Comparison of ENCODE assay signal across 1 fruit fly cellular context in the genomic region with DNA sequence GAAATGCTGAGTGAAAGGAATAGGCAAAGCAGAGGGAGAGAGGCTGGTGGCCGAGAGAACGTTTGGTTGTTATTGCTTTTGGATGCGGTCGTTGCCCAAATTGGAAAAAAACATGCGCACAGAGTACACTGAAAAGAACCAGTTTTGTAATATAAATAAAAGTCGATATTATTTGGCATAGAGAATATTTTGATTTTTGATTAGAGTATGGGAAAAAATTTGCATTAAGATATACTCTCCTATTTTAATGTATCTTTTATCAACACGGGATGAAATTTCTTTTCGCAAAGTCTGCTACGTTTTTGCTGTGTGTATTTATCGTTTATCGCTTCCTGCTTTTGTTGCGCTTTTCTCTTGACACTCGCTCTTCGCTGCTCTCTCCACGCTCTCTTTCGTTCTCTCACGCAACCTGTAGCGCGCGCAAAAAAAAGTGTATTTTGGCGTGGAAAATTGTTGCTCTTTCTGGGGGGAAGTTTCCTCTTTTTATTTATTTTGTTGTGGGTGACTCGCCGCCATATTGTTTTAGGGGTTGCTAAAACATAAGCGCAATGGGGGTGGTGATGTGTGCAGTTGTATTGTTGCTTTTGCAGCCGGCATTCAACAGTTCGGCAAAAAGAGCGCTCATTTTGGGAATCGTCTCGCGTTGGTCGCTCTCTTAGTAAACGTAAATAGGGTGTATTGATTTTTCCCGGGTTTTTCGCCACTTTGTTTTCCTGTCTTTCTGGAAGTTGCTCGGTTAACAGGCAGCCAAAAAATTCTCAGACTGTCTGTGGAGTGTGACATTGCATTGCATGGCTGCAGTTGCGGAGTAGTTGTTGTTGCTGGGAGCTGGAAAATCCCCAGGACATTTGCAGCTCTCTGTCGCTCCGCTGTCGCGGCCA.
TF ChIP-seq lines count a peak whose summit lies in the region.

No protein-coding gene starts in this region.

TF ChIP-seq in whole organism, embryonic, 481 proteins besides CTCF, POLR2A, EP300 and RAD21 (continued from another document):
- no peak for TF ChIP-seq hb (GFP tag; IDR thresholded peaks at IDR 0.05; lab: Robert Waterston, UW; ENCODE audit: partially characterized antibody)
- TF ChIP-seq CG15479 (GFP tag; optimal IDR thresholded peaks at IDR 0.05; lab: Kevin White, UChicago): peak; percentile 73
- peak; percentile 72 for TF ChIP-seq wek (GFP tag; optimal IDR thresholded peaks at IDR 0.05; lab: Kevin White, UChicago)
- no peak for TF ChIP-seq Abd-B (GFP tag; optimal IDR thresholded peaks at IDR 0.05; lab: Kevin White, UChicago)
- TF ChIP-seq Ssrp (tag; optimal IDR thresholded peaks at IDR 0.05; lab: Kevin White, UChicago): peak; percentile 97
- peak; percentile 90 for TF ChIP-seq toy (GFP tag; IDR thresholded peaks at IDR 0.05; lab: Robert Waterston, UW)
- peak; percentile 99 for TF ChIP-seq CG17359 (tag; optimal IDR thresholded peaks at IDR 0.05; lab: Kevin White, UChicago)
- peak; percentile 87 for TF ChIP-seq CG9437 (GFP tag; optimal IDR thresholded peaks at IDR 0.05; lab: Kevin White, UChicago)
- peak; percentile 96 for TF ChIP-seq CG18764 (GFP tag; optimal IDR thresholded peaks at IDR 0.05; lab: Kevin White, UChicago)
- peak; percentile 99 for TF ChIP-seq ci (GFP tag; IDR thresholded peaks at IDR 0.05; lab: Robert Waterston, UW)
- peak; percentile 80 for TF ChIP-seq grn (GFP tag; optimal IDR thresholded peaks at IDR 0.05; lab: Kevin White, UChicago)
- peak; percentile 17; the same call in 1 of the 4 replicates for TF ChIP-seq Dll (GFP tag; IDR thresholded peaks at IDR 0.05; lab: Robert Waterston, UW; ENCODE audit: partially characterized antibody)
- TF ChIP-seq HmgZ (tag; optimal IDR thresholded peaks at IDR 0.05; lab: Kevin White, UChicago): peak; percentile 97
- TF ChIP-seq dm (GFP tag; optimal IDR thresholded peaks at IDR 0.05; lab: Kevin White, UChicago): peak; percentile 87
- TF ChIP-seq CG13624 (GFP tag; optimal IDR thresholded peaks at IDR 0.05; lab: Kevin White, UChicago): peak; percentile 97
- peak; percentile 98 for TF ChIP-seq Asciz (GFP tag; optimal IDR thresholded peaks at IDR 0.05; lab: Kevin White, UChicago)
- peak; percentile 78; the same call in 1 of the 2 replicates for TF ChIP-seq MBD-R2 (GFP tag; IDR thresholded peaks at IDR 0.05; lab: Robert Waterston, UW)
- peak; percentile 96 for TF ChIP-seq CG3281 (GFP tag; optimal IDR thresholded peaks at IDR 0.05; lab: Kevin White, UChicago)
- TF ChIP-seq CG9817 (tag; optimal IDR thresholded peaks at IDR 0.05; lab: Kevin White, UChicago): peak; percentile 90
- TF ChIP-seq ranshi (GFP tag; IDR thresholded peaks at IDR 0.05; lab: Robert Waterston, UW): peak; percentile 97
- peak; percentile 41 for TF ChIP-seq MESR4 (GFP tag; optimal IDR thresholded peaks at IDR 0.05; lab: Kevin White, UChicago)
- peak; percentile 98 for TF ChIP-seq CG2678 (tag; optimal IDR thresholded peaks at IDR 0.05; lab: Kevin White, UChicago)
- TF ChIP-seq kni (GFP tag; optimal IDR thresholded peaks at IDR 0.05; lab: Kevin White, UChicago): peak; percentile 73
- TF ChIP-seq pum (GFP tag; optimal IDR thresholded peaks at IDR 0.05; lab: Kevin White, UChicago): peak; percentile 96
- TF ChIP-seq Optix (GFP tag; IDR thresholded peaks at IDR 0.05; lab: Robert Waterston, UW): peak; percentile 87
- TF ChIP-seq Vsx1 (GFP tag; optimal IDR thresholded peaks at IDR 0.05; lab: Kevin White, UChicago): peak; percentile 89
- peak; percentile 84 for TF ChIP-seq CG31388 (GFP tag; optimal IDR thresholded peaks at IDR 0.05; lab: Kevin White, UChicago)
- TF ChIP-seq bowl (GFP tag; IDR thresholded peaks at IDR 0.05; lab: Robert Waterston, UW): peak; percentile 94
